Worm (Caenorhabditis elegans): ENCODE data around the gene dmd-7.

The dmd-7 gene

DNA sequence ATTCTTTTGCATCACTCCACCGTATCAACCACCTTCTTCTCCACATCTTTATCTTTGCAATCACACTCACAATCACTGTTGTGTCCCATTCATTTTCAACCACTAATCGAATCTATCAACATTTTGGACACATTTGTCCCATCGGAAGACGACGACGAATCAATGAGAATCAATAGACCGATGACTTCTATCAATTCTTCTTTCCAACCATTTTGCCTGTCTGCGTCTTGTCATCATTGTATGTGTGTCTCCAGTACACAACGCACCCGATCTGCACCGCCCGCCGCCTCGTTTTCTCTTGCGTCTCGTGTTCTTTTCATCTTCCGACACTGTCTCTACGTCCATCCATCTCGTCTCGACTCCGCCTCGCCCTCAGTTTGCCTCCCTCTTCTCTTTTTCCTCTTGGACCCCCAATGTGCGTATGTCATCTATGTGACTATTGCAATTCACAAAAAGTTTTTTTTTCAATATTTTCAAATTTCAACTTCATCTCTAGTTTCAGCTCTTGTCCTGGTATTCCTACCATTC, at the start of gene dmd-7 (continued):
- TF ChIP-seq T20F7.1 (GFP tag; optimal IDR thresholded peaks at IDR 0.05): no peak
- TF ChIP-seq dpl-1 (GFP tag; optimal IDR thresholded peaks at IDR 0.05): peak; percentile 25
- TF ChIP-seq zip-2 (tag; optimal IDR thresholded peaks at IDR 0.05): no peak
- TF ChIP-seq Y105C5A.15 (GFP tag; IDR thresholded peaks at IDR 0.05): no peak
- no peak for TF ChIP-seq ama-1 (optimal IDR thresholded peaks at IDR 0.05)

ce11 chrV:6202573-6202972, 44.2 kb upstream of the dmd-7 start, which contains the start of gene ttn-1:
Gene ttn-1, minus strand, starts transcription at chrV:6202632.
- no peak for TF ChIP-seq daf-12 (tag; optimal IDR thresholded peaks at IDR 0.05)
- TF ChIP-seq unc-62 (GFP tag; optimal IDR thresholded peaks at IDR 0.05 in 1 of 2): peak in 1 of 2 experiments; percentile 97
- no peak for TF ChIP-seq unc-62 (tag; optimal IDR thresholded peaks at IDR 0.05)
- TF ChIP-seq lin-29 (GFP tag; IDR thresholded peaks at IDR 0.05): no peak
- TF ChIP-seq snpc-4 (tag; optimal IDR thresholded peaks at IDR 0.05): no peak
- TF ChIP-seq ztf-11 (tag; optimal IDR thresholded peaks at IDR 0.05): no peak
- no peak for TF ChIP-seq lin-13 (GFP tag; optimal IDR thresholded peaks at IDR 0.05)
- TF ChIP-seq lir-3 (tag; optimal IDR thresholded peaks at IDR 0.05): no peak
- TF ChIP-seq nhr-77 (tag; optimal IDR thresholded peaks at IDR 0.05): no peak
- TF ChIP-seq tag-97 (GFP tag; IDR thresholded peaks at IDR 0.05): no peak
- TF ChIP-seq rbr-2 (tag; optimal IDR thresholded peaks at IDR 0.05): no peak
- no peak for TF ChIP-seq tra-1 (GFP tag; IDR thresholded peaks at IDR 0.05)
- TF ChIP-seq ceh-82 (tag; optimal IDR thresholded peaks at IDR 0.05): no peak
- TF ChIP-seq dmd-6 (GFP tag; IDR thresholded peaks at IDR 0.05): no peak
- TF ChIP-seq lsy-2 (tag; optimal IDR thresholded peaks at IDR 0.05): no peak
- no peak for TF ChIP-seq sdz-12 (GFP tag; optimal IDR thresholded peaks at IDR 0.05)
- no peak for TF ChIP-seq madf-9 (GFP tag; conservative IDR thresholded peaks at IDR 0.05)
- peak; percentile 11 for TF ChIP-seq hlh-11 (tag; optimal IDR thresholded peaks at IDR 0.05)

DNA sequence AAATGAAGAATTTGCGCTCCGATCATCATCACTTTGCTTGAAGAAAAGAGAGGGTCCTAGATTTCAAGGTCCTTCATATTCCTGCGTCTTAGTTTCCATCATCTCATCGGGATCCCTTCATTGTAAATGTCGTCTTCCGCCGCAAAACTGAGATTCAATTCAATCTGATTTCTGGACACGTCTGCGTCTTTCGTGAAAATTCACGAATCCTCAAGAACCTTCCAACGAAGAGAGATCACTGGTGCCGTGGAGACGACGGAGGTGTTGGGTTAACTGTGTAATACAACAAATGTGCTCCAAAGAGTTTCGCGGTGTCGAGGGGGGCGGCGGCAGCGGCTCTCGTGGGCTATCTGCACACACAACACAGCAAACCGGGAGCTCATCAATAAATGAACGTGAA, 42.7 kb upstream of the dmd-7 start:
- TF ChIP-seq set-16 (GFP tag; IDR thresholded peaks at IDR 0.05): 0 out of 2 replicates have a peak, but pooled peaks have one; percentile 19
- TF ChIP-seq nhr-102 (tag; optimal IDR thresholded peaks at IDR 0.05): no peak
- 0 out of 2 replicates have a peak, but pooled peaks have one; percentile 17 for TF ChIP-seq mdt-29 (GFP tag; IDR thresholded peaks at IDR 0.05)
- peak in 1 of 2 experiments; percentile 91 for TF ChIP-seq daf-16 (GFP tag; optimal IDR thresholded peaks at IDR 0.05)
- no peak for TF ChIP-seq daf-16 (tag; optimal IDR thresholded peaks at IDR 0.05)
- TF ChIP-seq attf-4 (tag; optimal IDR thresholded peaks at IDR 0.05): no peak
- TF ChIP-seq nhr-11 (tag; optimal IDR thresholded peaks at IDR 0.05): peak; percentile 69
- no peak for TF ChIP-seq mdl-1 (tag; optimal IDR thresholded peaks at IDR 0.05)
- TF ChIP-seq hmg-1.1 (GFP tag; IDR thresholded peaks at IDR 0.05): 0 out of 2 replicates have a peak, but pooled peaks have one; percentile 17
- TF ChIP-seq Y48G9A.11 (GFP tag; IDR thresholded peaks at IDR 0.05): no peak
- TF ChIP-seq daf-12 (tag; optimal IDR thresholded peaks at IDR 0.05): no peak
- no peak for TF ChIP-seq sdz-12 (GFP tag; optimal IDR thresholded peaks at IDR 0.05)
- TF ChIP-seq aha-1 (tag): no peak
- peak; percentile 58 for TF ChIP-seq hlh-11 (tag; optimal IDR thresholded peaks at IDR 0.05)
- no peak for TF ChIP-seq mxl-2 (GFP tag; conservative IDR thresholded peaks at IDR 0.05)
- no peak for TF ChIP-seq egl-43 (GFP tag; IDR thresholded peaks at IDR 0.05)
- 0 out of 2 replicates have a peak, but pooled peaks have one; percentile 23 for TF ChIP-seq T26A8.4 (GFP tag; IDR thresholded peaks at IDR 0.05)

DNA sequence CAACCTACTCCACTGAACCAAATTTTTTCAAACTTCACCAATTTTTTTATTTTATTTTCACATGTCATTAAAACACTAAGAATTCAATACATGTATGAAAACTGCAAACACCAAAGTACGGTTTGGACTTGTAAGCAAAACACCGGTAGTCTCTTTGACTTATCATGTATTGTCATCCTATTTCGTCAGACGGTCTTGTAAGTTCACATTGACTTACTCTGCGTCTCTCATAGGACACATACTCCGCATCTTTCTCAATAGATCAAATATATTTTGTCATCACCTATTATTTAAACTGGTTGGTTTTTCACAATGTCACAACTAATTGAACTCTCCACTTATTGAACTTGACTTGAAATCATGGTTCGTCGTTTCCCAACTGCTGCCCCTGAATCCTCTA, 40.2 kb upstream of the dmd-7 start, which contains the start of gene W06H8.2:
TSS of gene W06H8.2 (plus strand) at position 258 of the 400 bp plus-strand sequence.
- TF ChIP-seq D1046.2 (GFP tag; IDR thresholded peaks at IDR 0.05) (no peak), Y75B8A.6 (GFP tag; IDR thresholded peaks at IDR 0.05) (no peak), nhr-28 (tag; optimal IDR thresholded peaks at IDR 0.05) (peak; percentile 25)
